Fruit fly (Drosophila melanogaster) whole organism, embryonic: ENCODE results near the gene RPA3.

Experiments used
- Ada2b ChIP-seq: fragments of 200-800 bp; sonication (Bioruptor generic); IDR thresholded peaks from 2 replicates; pipeline ENCODE4 v1.3.6; 2022; ENCODE audit warnings: missing biosample characterization, missing genetic modification characterization
- Awh ChIP-seq: fragments of 200-800 bp; sonication (Bioruptor generic); IDR thresholded peaks from 2 replicates; pipeline ENCODE4, ENCODE4 v1.3.6; 2022; ENCODE audit warnings: missing biosample characterization, missing genetic modification characterization
- BtbVII ChIP-seq: fragments of 200-800 bp; sonication (Bioruptor generic); optimal IDR thresholded peaks from 3 replicates; lab custom pipeline; 2017; ENCODE audit warnings: missing biosample characterization, mild to moderate bottlenecking, missing genetic modification characterization
- CG10209 ChIP-seq: fragments of 200-800 bp; sonication (Bioruptor generic); optimal IDR thresholded peaks from 3 replicates; lab custom pipeline; 2017; ENCODE audit warnings: missing biosample characterization, mild to moderate bottlenecking, missing genetic modification characterization, missing genetic modification reagents
- CG11398 ChIP-seq: fragments of 200-800 bp; sonication (Bioruptor generic); optimal IDR thresholded peaks from 2 replicates; lab custom pipeline; 2016; ENCODE audit warnings: missing biosample characterization, missing genetic modification characterization
- CG11696 ChIP-seq: fragments of 200-800 bp; sonication (Bioruptor generic); IDR thresholded peaks from 2 replicates; pipeline ENCODE4 v1.3.6; 2022; ENCODE audit warnings: missing biosample characterization, missing genetic modification characterization
- CG12071 ChIP-seq: fragments of 200-800 bp; sonication (Bioruptor generic); optimal IDR thresholded peaks from 3 replicates; lab custom pipeline; 2018; ENCODE audit warnings: missing biosample characterization, mild to moderate bottlenecking, missing genetic modification characterization
- CG13287 ChIP-seq: fragments of 200-800 bp; sonication (Bioruptor generic); IDR thresholded peaks from 2 replicates; pipeline ENCODE4 v1.3.6; 2022; ENCODE audit warnings: missing biosample characterization, missing genetic modification characterization; ENCODE audit not compliant: partially characterized antibody
- CG1529 ChIP-seq: fragments of 200-800 bp; sonication (Bioruptor generic); optimal IDR thresholded peaks from 3 replicates; lab custom pipeline; 2018; ENCODE audit warnings: missing biosample characterization, missing genetic modification characterization
- CG15479 ChIP-seq: fragments of 200-800 bp; sonication (Bioruptor generic); optimal IDR thresholded peaks from 3 replicates; lab custom pipeline; 2019; ENCODE audit warnings: missing biosample characterization, mild to moderate bottlenecking, missing genetic modification characterization, moderate library complexity
- CG17829 ChIP-seq: fragments of 200-800 bp; optimal IDR thresholded peaks from 2 replicates; lab custom pipeline; 2019; ENCODE audit warnings: missing biosample characterization, mild to moderate bottlenecking, missing genetic modification characterization, moderate library complexity
- CG2199 ChIP-seq: fragments of 200-800 bp; sonication (Bioruptor generic); IDR thresholded peaks from 3 replicates; pipeline ENCODE4 v1.3.6; 2022; ENCODE audit warnings: missing biosample characterization, missing genetic modification characterization
- CG2678 ChIP-seq: fragments of 200-800 bp; sonication (Bioruptor generic); optimal IDR thresholded peaks from 3 replicates; lab custom pipeline; 2019; ENCODE audit warnings: missing biosample characterization, mild to moderate bottlenecking, missing genetic modification characterization, moderate library complexity
- CG2712 ChIP-seq: fragments of 200-800 bp; optimal IDR thresholded peaks from 3 replicates; lab custom pipeline; 2019; ENCODE audit warnings: missing biosample characterization, mild to moderate bottlenecking, missing genetic modification characterization, moderate library complexity
- CG2875 ChIP-seq: fragments of 200-800 bp; sonication (Bioruptor generic); optimal IDR thresholded peaks from 2 replicates; lab custom pipeline; 2017; ENCODE audit warnings: missing biosample characterization, mild to moderate bottlenecking, missing genetic modification characterization, missing genetic modification reagents
- CG3847 ChIP-seq: fragments of 200-800 bp; sonication (Bioruptor generic); IDR thresholded peaks from 2 replicates; pipeline ENCODE4 v1.3.6; 2022; ENCODE audit warnings: missing biosample characterization, missing genetic modification characterization
- CG4820 ChIP-seq: fragments of 200-800 bp; sonication (Bioruptor generic); optimal IDR thresholded peaks from 3 replicates; lab custom pipeline; 2016; ENCODE audit warnings: missing biosample characterization, missing genetic modification characterization
- CG7839 ChIP-seq: fragments of 200-800 bp; sonication (Bioruptor generic); optimal IDR thresholded peaks from 3 replicates; lab custom pipeline; 2018; ENCODE audit warnings: missing biosample characterization, mild to moderate bottlenecking, missing genetic modification characterization, moderate library complexity
- CG7987 ChIP-seq: fragments of 200-800 bp; sonication (Bioruptor generic); optimal IDR thresholded peaks from 2 replicates; lab custom pipeline; 2018; ENCODE audit warnings: missing biosample characterization, mild to moderate bottlenecking, missing genetic modification characterization, moderate library complexity
- Chrac-16 ChIP-seq: fragments of 200-800 bp; sonication (Bioruptor generic); optimal IDR thresholded peaks from 3 replicates; lab custom pipeline; 2016; ENCODE audit warnings: missing biosample characterization, missing genetic modification characterization
- Dip2 ChIP-seq: fragments of 200-800 bp; sonication (Bioruptor generic); IDR thresholded peaks from 2 replicates; pipeline ENCODE4 v1.3.6; 2022; ENCODE audit warnings: missing biosample characterization, missing genetic modification characterization
- Drgx ChIP-seq: fragments of 200-800 bp; sonication (Bioruptor generic); IDR thresholded peaks from 2 replicates; pipeline ENCODE4 v1.3.6; 2022; ENCODE audit warnings: missing biosample characterization, missing genetic modification characterization
- Ets65A ChIP-seq: fragments of 200-800 bp; sonication (Bioruptor generic); peaks from one replicate; lab custom pipeline; 2016; ENCODE audit warnings: missing biosample characterization, missing genetic modification characterization
- Hey ChIP-seq: fragments of 200-800 bp; sonication (Bioruptor generic); optimal IDR thresholded peaks from 3 replicates; lab custom pipeline; 2018; ENCODE audit warnings: missing biosample characterization, mild to moderate bottlenecking, missing genetic modification characterization
- Hmx ChIP-seq: fragments of 200-800 bp; sonication (Bioruptor generic); optimal IDR thresholded peaks from 2 replicates; lab custom pipeline; 2016; ENCODE audit warnings: missing biosample characterization, missing genetic modification characterization
- Hr39 ChIP-seq: fragments of >200 bp; optimal IDR thresholded peaks from 2 replicates; lab custom pipeline; 2017
- Hr51 ChIP-seq, 2 experiments: fragments of 200-800 bp; sonication (Bioruptor generic); optimal IDR thresholded peaks; 2 replicates in 1 of 2; 3 replicates in 1 of 2; lab custom pipeline; 2016 to 2018; ENCODE audit warnings: missing biosample characterization in 2 of 2, missing genetic modification characterization in 2 of 2, mild to moderate bottlenecking in 1 of 2, moderate library complexity in 1 of 2
- NFAT ChIP-seq: fragments of 200-800 bp; sonication (Bioruptor generic); IDR thresholded peaks from 2 replicates; pipeline ENCODE4 v1.3.6; 2022; ENCODE audit warnings: missing biosample characterization, missing genetic modification characterization
- Ptx1 ChIP-seq: fragments of 200-800 bp; sonication (Bioruptor generic); IDR thresholded peaks from 2 replicates; pipeline ENCODE4 v1.3.6; 2022; ENCODE audit warnings: missing biosample characterization, missing genetic modification characterization
- aop ChIP-seq: fragments of 200-800 bp; sonication (Bioruptor generic); IDR thresholded peaks from 2 replicates; pipeline ENCODE4 v1.3.6; 2022; ENCODE audit warnings: missing biosample characterization, missing genetic modification characterization
- cg ChIP-seq: fragments of 200-800 bp; sonication (Bioruptor generic); optimal IDR thresholded peaks from 3 replicates; lab custom pipeline; 2019; ENCODE audit warnings: missing biosample characterization, mild to moderate bottlenecking, missing genetic modification characterization, moderate library complexity
- chm ChIP-seq: fragments of 200-800 bp; sonication (Bioruptor generic); IDR thresholded peaks from 2 replicates; pipeline ENCODE4 v1.3.6; 2022; ENCODE audit warnings: missing biosample characterization, missing genetic modification characterization
- dmrt99B ChIP-seq: fragments of 200-800 bp; sonication (Bioruptor generic); optimal IDR thresholded peaks from 2 replicates; lab custom pipeline; 2018; ENCODE audit warnings: missing biosample characterization, mild to moderate bottlenecking, missing genetic modification characterization, moderate library complexity
- fd3F ChIP-seq: fragments of 200-800 bp; sonication (Bioruptor generic); optimal IDR thresholded peaks from 2 replicates; lab custom pipeline; 2018; ENCODE audit warnings: missing biosample characterization, mild to moderate bottlenecking, missing genetic modification characterization, moderate library complexity
- ftz-f1 ChIP-seq: fragments of 200-800 bp; sonication (Bioruptor generic); optimal IDR thresholded peaks from 2 replicates; lab custom pipeline; 2016; ENCODE audit warnings: missing biosample characterization, missing genetic modification characterization
- gce ChIP-seq: fragments of 200-800 bp; sonication (Bioruptor generic); IDR thresholded peaks from 3 replicates; pipeline ENCODE4 v1.3.6; 2022; ENCODE audit warnings: missing biosample characterization, missing genetic modification characterization
- jing ChIP-seq: fragments of 200-800 bp; sonication (Bioruptor generic); optimal IDR thresholded peaks from 2 replicates; lab custom pipeline; 2018; ENCODE audit warnings: missing biosample characterization, mild to moderate bottlenecking, missing genetic modification characterization
- knrl ChIP-seq: fragments of 200-800 bp; sonication (Bioruptor generic); IDR thresholded peaks from 3 replicates; pipeline ENCODE4 v1.3.6; 2022; ENCODE audit warnings: missing biosample characterization, missing genetic modification characterization; ENCODE audit not compliant: partially characterized antibody
- lmd ChIP-seq: fragments of 200-800 bp; sonication (Bioruptor generic); IDR thresholded peaks from 2 replicates; pipeline ENCODE4 v1.3.6; 2022; ENCODE audit warnings: missing biosample characterization, missing genetic modification characterization
- mirr ChIP-seq: fragments of 200-800 bp; sonication (Bioruptor generic); optimal IDR thresholded peaks from 3 replicates; lab custom pipeline; 2018; ENCODE audit warnings: missing biosample characterization, mild to moderate bottlenecking, missing genetic modification characterization
- row ChIP-seq: fragments of 200-800 bp; sonication (Bioruptor generic); IDR thresholded peaks from 3 replicates; pipeline ENCODE4 v1.3.6; 2022; ENCODE audit warnings: missing biosample characterization, missing genetic modification characterization
- sens ChIP-seq: fragments of 200-800 bp; sonication (Bioruptor generic); peaks from one replicate; lab custom pipeline; 2016; ENCODE audit warnings: missing biosample characterization, missing genetic modification characterization
- sisA ChIP-seq: fragments of 200-800 bp; sonication (Bioruptor generic); IDR thresholded peaks from 2 replicates; pipeline ENCODE4 v1.3.6; 2022; ENCODE audit warnings: missing biosample characterization, missing genetic modification characterization
- slp2 ChIP-seq: fragments of 200-800 bp; sonication (Bioruptor generic); optimal IDR thresholded peaks from 2 replicates; lab custom pipeline; 2016; ENCODE audit warnings: missing biosample characterization, missing genetic modification characterization
- tin ChIP-seq: fragments of 200-800 bp; sonication (Bioruptor generic); optimal IDR thresholded peaks from 3 replicates; lab custom pipeline; 2016; ENCODE audit warnings: missing biosample characterization, missing genetic modification characterization
- vfl ChIP-seq: fragments of 200-800 bp; sonication (Bioruptor generic); optimal IDR thresholded peaks from 2 replicates; lab custom pipeline; 2016; ENCODE audit warnings: missing biosample characterization, missing genetic modification characterization
- wdn ChIP-seq: fragments of 200-800 bp; sonication (Bioruptor generic); IDR thresholded peaks from 2 replicates; pipeline ENCODE4 v1.3.6; 2022; ENCODE audit warnings: missing biosample characterization, missing genetic modification characterization
- wek ChIP-seq: fragments of 200-800 bp; sonication (Bioruptor generic); optimal IDR thresholded peaks from 3 replicates; lab custom pipeline; 2018; ENCODE audit warnings: missing biosample characterization, mild to moderate bottlenecking, missing genetic modification characterization, moderate library complexity
- zfh1 ChIP-seq: fragments of 200-800 bp; sonication (Bioruptor generic); IDR thresholded peaks from 3 replicates; pipeline ENCODE4 v1.3.6; 2022; ENCODE audit warnings: missing biosample characterization, missing genetic modification characterization

RPA3 gene

DNA sequence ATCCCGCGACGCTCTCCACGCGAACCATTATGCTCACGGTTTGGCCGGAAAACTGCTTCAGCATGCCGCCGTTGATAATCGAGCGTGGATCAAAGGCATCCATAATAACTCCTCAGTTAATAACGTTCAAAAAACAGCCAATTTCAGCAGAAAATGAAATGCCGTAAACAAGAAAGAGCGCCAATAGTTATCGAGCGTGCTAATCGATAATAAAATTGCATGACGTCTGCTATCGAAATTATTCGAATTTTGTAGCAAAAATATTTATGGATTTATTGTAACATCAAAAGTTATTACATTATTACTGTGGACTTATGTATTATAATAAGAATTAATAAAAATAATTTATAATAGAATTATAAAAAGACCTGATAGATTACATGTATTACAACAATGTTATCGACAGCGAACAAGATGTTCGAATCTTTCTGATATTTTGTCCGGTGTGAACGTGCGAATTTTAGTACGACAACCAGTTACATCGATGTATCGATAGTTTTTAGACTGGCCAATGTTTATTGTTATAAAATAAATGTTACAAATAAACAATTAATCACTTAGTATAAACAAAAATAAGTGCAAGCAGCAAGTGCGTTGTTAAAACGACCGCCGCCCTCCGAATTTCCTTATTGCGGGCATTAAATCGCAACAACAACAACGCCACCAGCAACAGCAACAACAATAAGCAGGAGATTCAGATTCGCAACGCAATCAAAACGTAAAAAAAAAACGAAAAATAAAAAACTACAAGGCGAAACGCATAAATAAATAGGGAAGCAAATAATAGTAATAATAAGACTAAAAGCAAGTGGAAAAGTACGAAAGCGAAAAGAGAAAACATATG lies at the start of gene RPA3, which contains the start of gene Met (continued):
- TF ChIP-seq Dip2 (GFP tag; lab: Robert Waterston, UW) (no peak), row (GFP tag; lab: Robert Waterston, UW) (no peak), aop (GFP tag; lab: Robert Waterston, UW) (no peak), mirr (GFP tag; lab: Kevin White, UChicago) (no peak), cg (no peak), Hmx (no peak), CG2712 (tag; lab: Kevin White, UChicago) (peak; percentile 35), CG11398 (GFP tag; lab: Kevin White, UChicago) (no peak), Drgx (GFP tag; lab: Robert Waterston, UW) (no peak), wdn (no peak), CG3847 (GFP tag; lab: Robert Waterston, UW) (no peak), vfl (GFP tag; lab: Kevin White, UChicago) (no peak), dmrt99B (no peak), gce (GFP tag; lab: Robert Waterston, UW) (no peak), NFAT (no peak), CG17829 (tag; lab: Kevin White, UChicago) (peak; percentile 29), zfh1 (GFP tag; lab: Robert Waterston, UW) (no peak), fd3F (GFP tag; lab: Kevin White, UChicago) (no peak), sisA (GFP tag; lab: Robert Waterston, UW) (no peak)
- TF ChIP-seq, all 482 proteins: peak for 58

DNA sequence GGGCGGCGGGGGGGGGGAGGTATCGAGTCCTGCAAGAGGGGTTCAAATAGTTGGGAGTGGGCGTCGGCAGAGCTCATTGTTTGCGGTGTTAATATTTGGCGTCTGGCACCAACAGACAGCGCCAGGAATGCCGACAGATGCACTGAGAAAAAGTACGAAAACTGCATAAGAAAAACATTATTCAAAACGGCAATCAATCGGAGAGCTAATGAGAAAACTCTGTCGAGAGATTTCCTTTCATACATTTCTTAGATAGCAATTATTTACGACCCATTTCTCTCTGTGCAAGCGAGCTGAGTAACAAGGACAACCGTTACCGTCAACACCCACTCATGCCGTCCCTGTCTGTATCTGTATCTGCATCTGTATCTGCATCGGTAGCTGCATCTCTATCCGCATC lies 48.4 kb upstream of the RPA3 start:
- TF ChIP-seq CG13287 (GFP tag; lab: Robert Waterston, UW) (no peak), Ptx1 (0 out of 2 replicates have a peak, but pooled peaks have one; percentile 10), Drgx (GFP tag; lab: Robert Waterston, UW) (peak; percentile 53), CG11696 (GFP tag; lab: Robert Waterston, UW) (no peak), lmd (0 out of 2 replicates have a peak, but pooled peaks have one; percentile 12), knrl (GFP tag; lab: Robert Waterston, UW) (no peak), Hr39 (lab: Kevin White, UChicago) (peak; percentile 25), Ets65A (GFP tag; lab: Kevin White, UChicago) (peak; percentile 84)

DNA sequence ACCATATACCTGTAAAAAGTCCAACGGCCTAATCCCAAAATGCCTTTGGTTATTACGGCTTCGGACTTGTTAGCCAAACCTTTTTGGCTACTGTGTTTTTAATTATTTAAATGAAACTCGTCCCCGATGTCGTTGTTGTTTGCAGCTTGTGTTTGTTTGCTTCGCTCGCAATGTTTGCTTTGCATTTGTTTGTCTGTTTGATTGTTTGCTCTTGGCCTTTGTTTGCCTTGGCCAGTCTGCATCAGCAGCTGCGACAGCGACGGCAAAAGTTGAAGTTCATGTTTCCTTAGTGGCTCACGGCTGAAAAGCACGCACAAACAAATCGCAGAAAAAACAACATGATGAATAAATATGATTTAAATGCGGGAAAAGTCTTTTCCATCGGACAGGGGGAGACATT lies 44.8 kb upstream of the RPA3 start:
- peak; percentile 61 for TF ChIP-seq CG7987 (GFP tag; lab: Kevin White, UChicago)
- TF ChIP-seq Hey (tag; lab: Kevin White, UChicago): no peak
- no peak for TF ChIP-seq jing (GFP tag; lab: Kevin White, UChicago)
- no peak for TF ChIP-seq slp2
- TF ChIP-seq CG2678 (tag; lab: Kevin White, UChicago): peak; percentile 54
- TF ChIP-seq CG7839 (tag; lab: Kevin White, UChicago): peak; percentile 18
- TF ChIP-seq sens: peak; percentile 55
- TF ChIP-seq CG4820 (GFP tag; lab: Kevin White, UChicago): no peak
- no peak for TF ChIP-seq CG2199 (GFP tag; lab: Robert Waterston, UW)
- TF ChIP-seq Hr51 (GFP tag; optimal IDR thresholded peaks at IDR 0.05; lab: Kevin White, UChicago): peak in 1 of 2 experiments; percentile 13
- TF ChIP-seq CG12071 (GFP tag; lab: Kevin White, UChicago): peak; percentile 74
- peak; percentile 48 for TF ChIP-seq CG2875 (GFP tag; lab: Kevin White, UChicago)
- TF ChIP-seq Chrac-16 (GFP tag; lab: Kevin White, UChicago): no peak
- TF ChIP-seq tin (GFP tag; lab: Kevin White, UChicago): no peak
- peak; percentile 44 for TF ChIP-seq CG10209 (GFP tag; lab: Kevin White, UChicago)
- peak; percentile 67; the same call in 1 of the 2 replicates for TF ChIP-seq Awh (GFP tag; lab: Robert Waterston, UW)
- TF ChIP-seq CG1529: peak; percentile 53
- no peak for TF ChIP-seq chm (GFP tag; lab: Robert Waterston, UW)
- peak; percentile 6 for TF ChIP-seq BtbVII
- TF ChIP-seq CG15479: no peak
- no peak for TF ChIP-seq ftz-f1 (GFP tag; lab: Kevin White, UChicago)
- TF ChIP-seq Ada2b (GFP tag; lab: Robert Waterston, UW): no peak
- TF ChIP-seq wek (GFP tag; lab: Kevin White, UChicago): peak; percentile 69
